Worm (Caenorhabditis elegans): ENCODE results near the gene ampd-1.

The ampd-1 gene

ce11 chrII:5202930-5203329 is at the start of gene ampd-1:
TSS of gene ampd-1 (plus strand) at chrII:5203322.
- TF ChIP-seq C38D4.7 (GFP tag; optimal IDR thresholded peaks at IDR 0.05) = no peak
- no peak for TF ChIP-seq pat-9 (tag; optimal IDR thresholded peaks at IDR 0.05)
- TF ChIP-seq fax-1 (tag; optimal IDR thresholded peaks at IDR 0.05) = no peak
- peak; percentile 84 for TF ChIP-seq elt-2 (tag; optimal IDR thresholded peaks at IDR 0.05)
- TF ChIP-seq K02D7.2 (tag; optimal IDR thresholded peaks at IDR 0.05) = no peak
- TF ChIP-seq npax-4 (tag; optimal IDR thresholded peaks at IDR 0.05) = no peak

ce11 chrII:5154540-5154939 is 48.6 kb upstream of the ampd-1 start, which contains the start of gene srb-12:
TSS of gene srb-12 (minus strand) at chrII:5154640.
- TF ChIP-seq ref-2 (tag; optimal IDR thresholded peaks at IDR 0.05) (no peak), pha-2 (tag; optimal IDR thresholded peaks at IDR 0.05) (no peak), ceh-24 (tag; optimal IDR thresholded peaks at IDR 0.05) (no peak), unc-55 (GFP tag; optimal IDR thresholded peaks at IDR 0.05) (no peak), hlh-30 (tag; optimal IDR thresholded peaks at IDR 0.05; ENCODE audit: insufficient read depth) (no peak), ceh-22 (tag; optimal IDR thresholded peaks at IDR 0.05) (no peak), K09A11.1 (tag; optimal IDR thresholded peaks at IDR 0.05; ENCODE audit: insufficient read depth) (no peak), ceh-45 (GFP tag; IDR thresholded peaks at IDR 0.05) (no peak), eyg-1 (tag; optimal IDR thresholded peaks at IDR 0.05) (no peak), tbx-2 (tag; optimal IDR thresholded peaks at IDR 0.05) (no peak), ztf-16 (tag; optimal IDR thresholded peaks at IDR 0.05) (no peak), tbx-7 (tag; optimal IDR thresholded peaks at IDR 0.05) (no peak), unc-3 (GFP tag; conservative IDR thresholded peaks at IDR 0.05) (no peak), unc-3 (tag; optimal IDR thresholded peaks at IDR 0.05) (no peak), odd-2 (tag; optimal IDR thresholded peaks at IDR 0.05) (no peak), lim-6 (tag; optimal IDR thresholded peaks at IDR 0.05) (no peak), nhr-232 (tag; optimal IDR thresholded peaks at IDR 0.05) (no peak), T23F11.4 (GFP tag; optimal IDR thresholded peaks at IDR 0.05) (no peak)

- no peak for TF ChIP-seq ceh-30 (tag; optimal IDR thresholded peaks at IDR 0.05)
- TF ChIP-seq unc-42 (tag; optimal IDR thresholded peaks at IDR 0.05) = no peak
- TF ChIP-seq dmd-4 (tag; optimal IDR thresholded peaks at IDR 0.05; ENCODE audit: borderline replicate concordance) = no peak
- TF ChIP-seq ceh-14 (tag; optimal IDR thresholded peaks at IDR 0.05) = no peak
- TF ChIP-seq ceh-9 (tag; optimal IDR thresholded peaks at IDR 0.05) = no peak
- no peak for TF ChIP-seq sdc-2 (tag; optimal IDR thresholded peaks at IDR 0.05)
- TF ChIP-seq ceh-45 (GFP tag; IDR thresholded peaks at IDR 0.05) = no peak
- no peak for TF ChIP-seq eyg-1 (tag; optimal IDR thresholded peaks at IDR 0.05)
- no peak for TF ChIP-seq pha-4 (tag; optimal IDR thresholded peaks at IDR 0.05)
- no peak for TF ChIP-seq hlh-13 (GFP tag; optimal IDR thresholded peaks at IDR 0.05)
- no peak for TF ChIP-seq pag-3 (tag; optimal IDR thresholded peaks at IDR 0.05; ENCODE audit: borderline replicate concordance)
- no peak for TF ChIP-seq nhr-232 (tag; optimal IDR thresholded peaks at IDR 0.05)
- no peak for TF ChIP-seq lim-6 (tag; optimal IDR thresholded peaks at IDR 0.05)
- no peak for TF ChIP-seq elt-2 (tag; optimal IDR thresholded peaks at IDR 0.05)
Observed at ce11 chrII:5156983-5157382, 46.1 kb upstream of the ampd-1 start, which contains the start of gene msp-45. TSS of gene msp-45 (minus strand) at chrII:5157083.

- no peak for TF ChIP-seq ahr-1 (tag; optimal IDR thresholded peaks at IDR 0.05)
- TF ChIP-seq fax-1 (tag; optimal IDR thresholded peaks at IDR 0.05) = no peak
- TF ChIP-seq npax-4 (tag; optimal IDR thresholded peaks at IDR 0.05) = no peak
- TF ChIP-seq ceh-6 (GFP tag; optimal IDR thresholded peaks at IDR 0.05) = no peak
- no peak for TF ChIP-seq lin-11 (tag; optimal IDR thresholded peaks at IDR 0.05)
- TF ChIP-seq Y22D7AL.16 (tag; optimal IDR thresholded peaks at IDR 0.05) = no peak
- no peak for TF ChIP-seq che-1 (tag; optimal IDR thresholded peaks at IDR 0.05)
Observed at ce11 chrII:5157525-5157924, 45.6 kb upstream of the ampd-1 start, which contains the start of gene srb-13. TSS of gene srb-13 (minus strand) at chrII:5157625.

Data from whole organism, late embryonic.